Fruit fly (Drosophila melanogaster): ENCODE results near the gene CG1105.

CG1105 gene

dm6 chr3R:7089522-7090336, 22.8 kb upstream of the CG1105 start (continued):
- TF ChIP-seq CG17802 (tag; optimal IDR thresholded peaks at IDR 0.05) (no peak), CG2129 (GFP tag; IDR thresholded peaks at IDR 0.05; ENCODE audit: partially characterized antibody) (no peak)

dm6 chr3R:7088837-7089361, 22.0 kb upstream of the CG1105 start:
- TF ChIP-seq ato (GFP tag; IDR thresholded peaks at IDR 0.05; ENCODE audit: partially characterized antibody) (no peak), Med (GFP tag) (peak; percentile 67), Xbp1 (GFP tag; optimal IDR thresholded peaks at IDR 0.05) (no peak), onecut (GFP tag; IDR thresholded peaks at IDR 0.05) (peak; percentile 70), slp2 (GFP tag; optimal IDR thresholded peaks at IDR 0.05) (no peak), Rfx (GFP tag; IDR thresholded peaks at IDR 0.05) (0 out of 2 replicates have a peak, but pooled peaks have one; percentile 8), CG9727 (GFP tag; optimal IDR thresholded peaks at IDR 0.05) (peak; percentile 11), CG18476 (GFP tag; optimal IDR thresholded peaks at IDR 0.05) (no peak), CG15601 (tag; optimal IDR thresholded peaks at IDR 0.05) (no peak), ttk (GFP tag; IDR thresholded peaks at IDR 0.05) (no peak), gro (GFP tag; optimal IDR thresholded peaks at IDR 0.05) (no peak), ind (GFP tag; optimal IDR thresholded peaks at IDR 0.05) (no peak), ERR (GFP tag; optimal IDR thresholded peaks at IDR 0.05) (no peak), bcd (GFP tag; optimal IDR thresholded peaks at IDR 0.05) (no peak), Hand (GFP tag; optimal IDR thresholded peaks at IDR 0.05) (peak; percentile 14), CG6689 (GFP tag; IDR thresholded peaks at IDR 0.05) (no peak), CG18764 (GFP tag; optimal IDR thresholded peaks at IDR 0.05) (no peak), CG32772 (GFP tag; IDR thresholded peaks at IDR 0.05) (no peak), Dbx (GFP tag; IDR thresholded peaks at IDR 0.05) (0 out of 3 replicates have a peak, but pooled peaks have one; percentile 23), nom (GFP tag; optimal IDR thresholded peaks at IDR 0.05) (peak; percentile 26), lab (GFP tag; optimal IDR thresholded peaks at IDR 0.05) (no peak), D19B (GFP tag; optimal IDR thresholded peaks at IDR 0.05) (no peak), CG12391 (tag; optimal IDR thresholded peaks at IDR 0.05) (no peak), CG13424 (tag; optimal IDR thresholded peaks at IDR 0.05) (no peak), oc (tag; optimal IDR thresholded peaks at IDR 0.05) (no peak), CG3995 (GFP tag; optimal IDR thresholded peaks at IDR 0.05) (no peak), Adf1 (GFP tag; IDR thresholded peaks at IDR 0.05) (no peak), hkb (optimal IDR thresholded peaks at IDR 0.05) (no peak), hkb (GFP tag; IDR thresholded peaks at IDR 0.05) (0 out of 2 replicates have a peak, but pooled peaks have one; percentile 32), en (GFP tag; optimal IDR thresholded peaks at IDR 0.05) (no peak), Asciz (GFP tag; optimal IDR thresholded peaks at IDR 0.05) (no peak), NFAT (GFP tag; IDR thresholded peaks at IDR 0.05) (0 out of 2 replicates have a peak, but pooled peaks have one; percentile 21), ranshi (GFP tag; IDR thresholded peaks at IDR 0.05) (no peak), CG2889 (GFP tag; IDR thresholded peaks at IDR 0.05) (no peak), PHDP (tag; optimal IDR thresholded peaks at IDR 0.05) (no peak), CG6791 (GFP tag; IDR thresholded peaks at IDR 0.05; ENCODE audit: partially characterized antibody) (no peak), ftz-f1 (GFP tag; optimal IDR thresholded peaks at IDR 0.05) (no peak), sr (GFP tag; IDR thresholded peaks at IDR 0.05) (no peak), ems (GFP tag; optimal IDR thresholded peaks at IDR 0.05) (no peak), ci (GFP tag; IDR thresholded peaks at IDR 0.05) (peak; percentile 35; the same call in 1 of the 3 replicates), otp (GFP tag; IDR thresholded peaks at IDR 0.05) (no peak; the same call in 2 of the 3 replicates), ac (GFP tag; optimal IDR thresholded peaks at IDR 0.05) (no peak), zf30C (GFP tag; optimal IDR thresholded peaks at IDR 0.05) (peak; percentile 6), Sry-β (GFP tag; optimal IDR thresholded peaks at IDR 0.05) (no peak), CG6175 (GFP tag; IDR thresholded peaks at IDR 0.05) (peak; percentile 74; the same call in 2 of the 3 replicates)
